Worm (Caenorhabditis elegans) whole organism, early embryonic: ENCODE results near the gene srx-112.

Experiments
- B0310.2 ChIP-seq: sonication (generic microtip); optimal IDR thresholded peaks from 2 replicates; lab custom pipeline; 2016; ENCODE audit warnings: mild to moderate bottlenecking, missing genetic modification characterization, missing compliant biosample characterization
- F13C5.2 ChIP-seq: sonication (generic microtip); optimal IDR thresholded peaks from 2 replicates; lab custom pipeline; 2017; ENCODE audit warnings: mild to moderate bottlenecking, missing genetic modification characterization, inconsistent platforms, missing compliant biosample characterization
- aly-1 ChIP-seq: sonication (generic microtip); optimal IDR thresholded peaks from 2 replicates; lab custom pipeline; 2016; ENCODE audit warnings: missing genetic modification characterization, missing compliant biosample characterization
- ama-1 ChIP-seq: fragments of 150-350 bp; optimal IDR thresholded peaks from 2 replicates; lab custom pipeline; 2014
- ceh-13 ChIP-seq: fragments of 200-800 bp; sonication (Bioruptor generic); optimal IDR thresholded peaks from 2 replicates; lab custom pipeline; 2018; ENCODE audit warnings: mild to moderate bottlenecking, missing genetic modification characterization, missing compliant biosample characterization
- ceh-36 ChIP-seq: sonication (generic microtip); optimal IDR thresholded peaks from 2 replicates; lab custom pipeline; 2016; ENCODE audit warnings: missing genetic modification characterization, inconsistent platforms, missing compliant biosample characterization
- ets-7 ChIP-seq: sonication (generic microtip); optimal IDR thresholded peaks from 2 replicates; lab custom pipeline; 2016; ENCODE audit warnings: missing genotype, missing genetic modification characterization, missing compliant biosample characterization
- flt-1 ChIP-seq: fragments of 200-800 bp; sonication (Bioruptor generic); IDR thresholded peaks from 2 replicates; pipeline ENCODE4 v1.3.6; 2022; ENCODE audit warnings: missing genetic modification characterization, missing compliant biosample characterization
- hmbx-1 ChIP-seq: sonication (generic microtip); optimal IDR thresholded peaks from 2 replicates; lab custom pipeline; 2016; ENCODE audit warnings: mild to moderate bottlenecking, missing genetic modification characterization, missing compliant biosample characterization
- hmg-4 ChIP-seq: fragments of 200-800 bp; sonication (Bioruptor generic); optimal IDR thresholded peaks from 2 replicates; lab custom pipeline; 2018; ENCODE audit warnings: mild to moderate bottlenecking, missing genetic modification characterization, missing compliant biosample characterization
- hnd-1 ChIP-seq: sonication (generic microtip); optimal IDR thresholded peaks from 2 replicates; lab custom pipeline; 2016; ENCODE audit warnings: missing genetic modification characterization, missing compliant biosample characterization
- pes-1 ChIP-seq: fragments of 200-800 bp; sonication (Bioruptor generic); IDR thresholded peaks from 2 replicates; pipeline ENCODE4 v1.3.6; 2022; ENCODE audit warnings: missing genetic modification reagents, missing genetic modification characterization, missing compliant biosample characterization
- scrt-1 ChIP-seq: fragments of 200-800 bp; sonication (Bioruptor generic); IDR thresholded peaks from 2 replicates; pipeline ENCODE4 v1.3.6; 2022; ENCODE audit warnings: missing genetic modification characterization, missing compliant biosample characterization
- sea-1 ChIP-seq: fragments of 200-800 bp; sonication (Bioruptor generic); conservative IDR thresholded peaks from 2 replicates; pipeline ENCODE4 v1.3.6; 2022; ENCODE audit warnings: missing genetic modification characterization, missing compliant biosample characterization
- tbx-11 ChIP-seq: fragments of 200-800 bp; sonication (Bioruptor generic); IDR thresholded peaks from 2 replicates; pipeline ENCODE4 v1.3.6; 2022; ENCODE audit warnings: missing genetic modification characterization, missing compliant biosample characterization
- tbx-37 ChIP-seq: fragments of 200-800 bp; sonication (Bioruptor generic); conservative IDR thresholded peaks from 2 replicates; pipeline ENCODE4 v1.3.6; 2022; ENCODE audit warnings: missing genetic modification reagents, missing genetic modification characterization, missing compliant biosample characterization
- tra-4 ChIP-seq: sonication (generic microtip); optimal IDR thresholded peaks from 2 replicates; lab custom pipeline; 2017; ENCODE audit warnings: missing genetic modification characterization, missing compliant biosample characterization

srx-112 gene

ce11 chrII:3753598-3753997 is 10.8 kb downstream of the srx-112 start, which contains the start of gene rcd-1:
Gene rcd-1, plus strand, starts transcription at chrII:3753898.
- TF ChIP-seq hmbx-1 (tag; lab: Kevin White, UChicago): no peak
- TF ChIP-seq ceh-13 (GFP tag; lab: Kevin White, UChicago): no peak
- TF ChIP-seq tra-4 (tag; lab: Kevin White, UChicago): no peak
- no peak for TF ChIP-seq ets-7 (tag; lab: Kevin White, UChicago)
- no peak for TF ChIP-seq aly-1
- TF ChIP-seq pes-1 (GFP tag; lab: Robert Waterston, UW): no peak
- TF ChIP-seq tbx-11: no peak
- TF ChIP-seq ama-1: no peak
- TF ChIP-seq B0310.2: no peak
- TF ChIP-seq sea-1 (GFP tag; lab: Robert Waterston, UW): no peak

- TF ChIP-seq ceh-36 (tag; lab: Kevin White, UChicago) (no peak), hnd-1 (tag; lab: Kevin White, UChicago) (no peak), flt-1 (GFP tag; lab: Robert Waterston, UW) (no peak), tra-4 (tag; lab: Kevin White, UChicago) (no peak), B0310.2 (no peak), hmg-4 (GFP tag; lab: Kevin White, UChicago) (no peak), ama-1 (no peak), aly-1 (no peak), sea-1 (GFP tag; lab: Robert Waterston, UW) (no peak), hmbx-1 (tag; lab: Kevin White, UChicago) (no peak), tbx-37 (GFP tag; lab: Robert Waterston, UW) (no peak)
These were observed 12.2 kb downstream of the srx-112 start, which contains the start of gene sdz-11 for ce11 chrII:3752184-3752583. Gene sdz-11, minus strand, starts transcription at chrII:3752284.

ce11 chrII:3750685-3751084 is 13.7 kb downstream of the srx-112 start, which contains the start of gene fbxb-91:
Gene fbxb-91, minus strand, starts transcription at chrII:3750785.
- TF ChIP-seq pes-1 (GFP tag; lab: Robert Waterston, UW) (no peak), aly-1 (no peak), scrt-1 (GFP tag; lab: Robert Waterston, UW) (no peak), hnd-1 (tag; lab: Kevin White, UChicago) (no peak)

ce11 chrII:3748719-3749118 is 15.7 kb downstream of the srx-112 start, which contains the start of gene fbxb-90:
Gene fbxb-90, minus strand, starts transcription at chrII:3748819.
- TF ChIP-seq hmg-4 (GFP tag; lab: Kevin White, UChicago) (no peak), ceh-36 (tag; lab: Kevin White, UChicago) (no peak), tbx-11 (no peak), tra-4 (tag; lab: Kevin White, UChicago) (no peak), flt-1 (GFP tag; lab: Robert Waterston, UW) (no peak), B0310.2 (no peak), ets-7 (tag; lab: Kevin White, UChicago) (no peak), ama-1 (no peak), scrt-1 (GFP tag; lab: Robert Waterston, UW) (no peak), aly-1 (no peak), tbx-37 (GFP tag; lab: Robert Waterston, UW) (no peak), hnd-1 (tag; lab: Kevin White, UChicago) (no peak), hmbx-1 (tag; lab: Kevin White, UChicago) (no peak), sea-1 (GFP tag; lab: Robert Waterston, UW) (no peak), pes-1 (GFP tag; lab: Robert Waterston, UW) (no peak), ceh-13 (GFP tag; lab: Kevin White, UChicago) (no peak)

ce11 chrII:3747405-3747804 is 17.0 kb downstream of the srx-112 start, which contains the start of gene fbxb-92:
Gene fbxb-92, minus strand, starts transcription at chrII:3747505.
- TF ChIP-seq tra-4 (tag; lab: Kevin White, UChicago): no peak

ce11 chrII:3743684-3744200 is 20.6 kb downstream of the srx-112 start, which contains the start of gene nta-1:
Gene nta-1, minus strand, starts transcription at chrII:3743814.
- no peak for TF ChIP-seq hnd-1 (tag; lab: Kevin White, UChicago)
- TF ChIP-seq flt-1 (GFP tag; lab: Robert Waterston, UW): no peak
- TF ChIP-seq B0310.2: no peak

- TF ChIP-seq aly-1: no peak
- no peak for TF ChIP-seq tbx-37 (GFP tag; lab: Robert Waterston, UW)
- no peak for TF ChIP-seq tra-4 (tag; lab: Kevin White, UChicago)
- TF ChIP-seq hmbx-1 (tag; lab: Kevin White, UChicago): no peak
- no peak for TF ChIP-seq ets-7 (tag; lab: Kevin White, UChicago)
- TF ChIP-seq flt-1 (GFP tag; lab: Robert Waterston, UW): no peak
- TF ChIP-seq ceh-36 (tag; lab: Kevin White, UChicago): no peak
These were observed 22.8 kb downstream of the srx-112 start, which contains the start of gene F12E12.1 for ce11 chrII:3741584-3741983. Gene F12E12.1, plus strand, starts transcription at chrII:3741884.

- no peak for TF ChIP-seq ceh-36 (tag; lab: Kevin White, UChicago)
- no peak for TF ChIP-seq F13C5.2 (tag; lab: Kevin White, UChicago)
- TF ChIP-seq hmg-4 (GFP tag; lab: Kevin White, UChicago): no peak
- TF ChIP-seq flt-1 (GFP tag; lab: Robert Waterston, UW): no peak
- no peak for TF ChIP-seq hnd-1 (tag; lab: Kevin White, UChicago)
- TF ChIP-seq tbx-37 (GFP tag; lab: Robert Waterston, UW): no peak
These were observed 24.7 kb downstream of the srx-112 start, which contains the start of gene F12E12.2 for ce11 chrII:3739647-3740046. Gene F12E12.2, plus strand, starts transcription at chrII:3739947.
